Fruit fly (Drosophila melanogaster) whole organism, adult: ENCODE measurements around the gene Frl.

Experiments
- CG7045 ChIP-seq: fragments of 200-800 bp; sonication (Bioruptor generic); optimal IDR thresholded peaks from 2 replicates; lab custom pipeline; 2017; ENCODE audit warnings: missing biosample characterization, mild to moderate bottlenecking, missing genetic modification characterization
- cnc ChIP-seq, 2 experiments: fragments of >200 bp; optimal IDR thresholded peaks; 2 replicates each; lab custom pipeline; 2017
- kay ChIP-seq: fragments of 200-800 bp; sonication (Bioruptor generic); peaks from one replicate; lab custom pipeline; 2016; ENCODE audit warnings: missing biosample characterization, missing genetic modification characterization, borderline replicate concordance
- ovo ChIP-seq: fragments of 200-800 bp; sonication (Bioruptor generic); optimal IDR thresholded peaks from 2 replicates; lab custom pipeline; 2016; ENCODE audit warnings: missing biosample characterization, missing genetic modification characterization
- toe ChIP-seq: fragments of 200-800 bp; sonication (Bioruptor generic); optimal IDR thresholded peaks from 2 replicates; lab custom pipeline; 2016; ENCODE audit warnings: missing biosample characterization, missing genetic modification characterization

DNA sequence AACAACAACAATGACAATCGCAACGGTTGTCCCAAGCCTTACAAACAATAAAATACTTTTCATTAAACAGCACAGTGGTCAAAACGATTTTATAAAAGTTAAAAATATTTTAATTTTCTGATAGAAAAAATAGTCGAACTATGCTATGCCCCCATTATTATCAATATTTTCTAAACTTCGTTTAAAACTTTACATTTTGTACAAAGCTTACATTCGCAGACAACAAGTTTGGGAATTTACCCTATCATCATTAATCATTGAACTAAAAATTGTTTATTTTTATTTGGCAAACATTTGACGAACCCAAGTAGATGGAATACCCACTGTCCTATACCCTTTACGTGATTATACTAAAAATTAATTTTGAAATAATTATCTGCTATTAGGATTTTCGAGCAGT, 25.2 kb downstream of the Frl start:
- TF ChIP-seq kay (GFP tag; lab: Kevin White, UChicago) (no peak), toe (no peak), CG7045 (GFP tag; lab: Kevin White, UChicago) (no peak), cnc (optimal IDR thresholded peaks at IDR 0.05; lab: Kevin White, UChicago) (no peak), ovo (GFP tag; lab: Kevin White, UChicago) (no peak)
